Worm (Caenorhabditis elegans) whole organism, midembryonic: ENCODE results near the gene ZK354.8.

Experiments used
- T22C8.4 ChIP-seq: fragments of 200-800 bp; sonication (Bioruptor generic); IDR thresholded peaks from 2 replicates; pipeline ENCODE4 v1.3.6; 2022; ENCODE audit warnings: missing genetic modification characterization, missing compliant biosample characterization
- flt-1 ChIP-seq: fragments of 200-800 bp; sonication (Bioruptor generic); IDR thresholded peaks from 2 replicates; pipeline ENCODE4 v1.3.6; 2022; ENCODE audit warnings: missing genetic modification characterization, missing compliant biosample characterization
- klf-2 ChIP-seq: fragments of 200-800 bp; sonication (Bioruptor generic); conservative IDR thresholded peaks from 2 replicates; pipeline ENCODE4 v1.3.6; 2022; ENCODE audit warnings: missing genetic modification reagents, missing genetic modification characterization, missing compliant biosample characterization
- med-1 ChIP-seq: sonication (generic microtip); optimal IDR thresholded peaks from 2 replicates; lab custom pipeline; 2017; ENCODE audit warnings: missing genetic modification characterization, mild to moderate bottlenecking, missing compliant biosample characterization, antibody characterized with exemption, missing genetic modification reagents; ENCODE audit not compliant: insufficient read depth
- ref-1 ChIP-seq: fragments of 200-800 bp; sonication (Bioruptor generic); conservative IDR thresholded peaks from 2 replicates; pipeline ENCODE4 v1.3.6; 2022; ENCODE audit warnings: missing genetic modification reagents, missing genetic modification characterization, missing compliant biosample characterization

DNA sequence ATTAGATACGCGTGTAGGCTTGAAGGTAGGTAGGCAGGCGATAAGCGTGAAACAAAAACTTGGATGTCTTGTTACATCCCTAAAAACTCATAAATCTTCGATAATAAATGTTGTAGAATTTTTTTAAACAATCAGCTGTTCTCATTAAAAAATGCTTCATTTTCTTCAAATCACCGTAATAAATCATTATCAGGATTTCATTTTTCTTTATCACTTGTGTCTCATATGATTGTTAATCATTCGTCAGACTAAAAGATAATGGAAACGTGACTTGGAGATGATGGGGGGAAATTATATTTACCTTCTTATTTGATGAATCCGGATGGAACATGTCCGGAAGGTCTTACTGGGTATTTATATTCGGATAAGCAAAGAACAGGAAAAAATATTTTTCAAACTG lies 27.5 kb upstream of the ZK354.8 start:
- no peak for TF ChIP-seq ref-1
- TF ChIP-seq klf-2 (GFP tag; lab: Robert Waterston, UW): no peak
- TF ChIP-seq med-1 (GFP tag; lab: Kevin White, UChicago): no peak
- no peak for TF ChIP-seq T22C8.4 (GFP tag; lab: Robert Waterston, UW)
- TF ChIP-seq flt-1: no peak
